Fruit fly (Drosophila melanogaster): ENCODE measurements around the gene Naa30A.

Naa30A gene

dm6 chrX:1388148-1388703, 46.3 kb downstream of the Naa30A start (continued):
- TF ChIP-seq ci (GFP tag; IDR thresholded peaks at IDR 0.05) (peak; percentile 58), kni (GFP tag; optimal IDR thresholded peaks at IDR 0.05) (peak; percentile 52), Lpt (GFP tag; optimal IDR thresholded peaks at IDR 0.05) (peak; percentile 70), nom (GFP tag; optimal IDR thresholded peaks at IDR 0.05) (peak; percentile 48), Doc3 (GFP tag; IDR thresholded peaks at IDR 0.05; ENCODE audit: partially characterized antibody) (peak; percentile 36; the same call in 1 of the 3 replicates), Trl (optimal IDR thresholded peaks at IDR 0.05) (peak; percentile 81 to 86), Trl (GFP tag; optimal IDR thresholded peaks at IDR 0.05) (no peak), CrebB (tag; optimal IDR thresholded peaks at IDR 0.05) (no peak), Asciz (GFP tag; optimal IDR thresholded peaks at IDR 0.05) (no peak), pros (GFP tag; optimal IDR thresholded peaks at IDR 0.05) (peak; percentile 75), sim (GFP tag; IDR thresholded peaks at IDR 0.05) (no peak), lab (GFP tag; optimal IDR thresholded peaks at IDR 0.05) (peak; percentile 27), nau (GFP tag; optimal IDR thresholded peaks at IDR 0.05) (no peak), Deaf1 (tag; optimal IDR thresholded peaks at IDR 0.05) (peak; percentile 79), ATbp (GFP tag; optimal IDR thresholded peaks at IDR 0.05) (peak; percentile 11), CG1832 (GFP tag; optimal IDR thresholded peaks at IDR 0.05) (peak; percentile 43), Bdp1 (GFP tag; optimal IDR thresholded peaks at IDR 0.05) (no peak), Eip74EF (GFP tag; optimal IDR thresholded peaks at IDR 0.05) (peak in 1 of 2 experiments; percentile 55), scrt (GFP tag; optimal IDR thresholded peaks at IDR 0.05) (peak; percentile 73), Adf1 (GFP tag; IDR thresholded peaks at IDR 0.05) (peak; percentile 51), Ets65A (GFP tag) (peak; percentile 8), Aef1 (GFP tag; IDR thresholded peaks at IDR 0.05) (peak; percentile 38; the same call in 1 of the 3 replicates), gem (tag; optimal IDR thresholded peaks at IDR 0.05) (no peak), chinmo (GFP tag; IDR thresholded peaks at IDR 0.05; ENCODE audit: partially characterized antibody) (0 out of 4 replicates have a peak, but pooled peaks have one; percentile 30), lbe (GFP tag; optimal IDR thresholded peaks at IDR 0.05) (no peak), z (GFP tag; IDR thresholded peaks at IDR 0.05) (peak; percentile 67), Nf-YB (GFP tag; optimal IDR thresholded peaks at IDR 0.05) (no peak), CG6254 (GFP tag; optimal IDR thresholded peaks at IDR 0.05) (peak; percentile 3), nerfin-1 (tag; optimal IDR thresholded peaks at IDR 0.05) (peak; percentile 5), ash1 (GFP tag; optimal IDR thresholded peaks at IDR 0.05) (no peak), PHDP (tag; optimal IDR thresholded peaks at IDR 0.05) (peak; percentile 8), Camta (GFP tag; optimal IDR thresholded peaks at IDR 0.05) (no peak), otp (GFP tag; IDR thresholded peaks at IDR 0.05) (0 out of 3 replicates have a peak, but pooled peaks have one; percentile 19)

dm6 chrX:1392875-1393274, 51.0 kb downstream of the Naa30A start, which contains the start of gene Rilpl:
Gene Rilpl (plus strand): TSS chrX:1393054.
- TF ChIP-seq CG1529 (GFP tag; optimal IDR thresholded peaks at IDR 0.05) (no peak), gsb (GFP tag; IDR thresholded peaks at IDR 0.05) (no peak), abd-A (tag; optimal IDR thresholded peaks at IDR 0.05) (no peak), CG13296 (GFP tag; optimal IDR thresholded peaks at IDR 0.05) (no peak), CG11247 (GFP tag; IDR thresholded peaks at IDR 0.05) (no peak), sim (GFP tag; IDR thresholded peaks at IDR 0.05) (no peak), caup (GFP tag; optimal IDR thresholded peaks at IDR 0.05; ENCODE audit: severe bottlenecking) (no peak), fru (optimal IDR thresholded peaks at IDR 0.05) (no peak), CG4854 (GFP tag; optimal IDR thresholded peaks at IDR 0.05) (no peak), Optix (GFP tag; IDR thresholded peaks at IDR 0.05) (no peak), CG9609 (GFP tag; optimal IDR thresholded peaks at IDR 0.05) (no peak), BtbVII (GFP tag; optimal IDR thresholded peaks at IDR 0.05) (no peak), ranshi (GFP tag; IDR thresholded peaks at IDR 0.05) (no peak), lmd (GFP tag; IDR thresholded peaks at IDR 0.05) (no peak), Bdp1 (GFP tag; optimal IDR thresholded peaks at IDR 0.05) (no peak), row (GFP tag; IDR thresholded peaks at IDR 0.05) (peak; percentile 33; the same call in 1 of the 3 replicates), kah (GFP tag; optimal IDR thresholded peaks at IDR 0.05) (no peak), CG6683 (GFP tag; optimal IDR thresholded peaks at IDR 0.05) (no peak), pita (GFP tag; optimal IDR thresholded peaks at IDR 0.05) (no peak), oc (tag; optimal IDR thresholded peaks at IDR 0.05) (no peak)

Measured in whole organism, embryonic.